Worm (Caenorhabditis elegans) whole organism, L3 larva: ENCODE results near the gene mksr-1.

ENCODE experiments used
- R02D3.7 ChIP-seq: fragments of 150-350 bp; optimal IDR thresholded peaks from 2 replicates; lab custom pipeline; 2014; ENCODE audit warnings: missing biosample characterization, missing genetic modification characterization
- ZK546.5 ChIP-seq: sonication (generic microtip); optimal IDR thresholded peaks from 2 replicates; lab custom pipeline; 2017; ENCODE audit warnings: missing biosample characterization, missing genetic modification characterization
- aly-2 ChIP-seq: fragments of 150-350 bp; optimal IDR thresholded peaks from 2 replicates; lab custom pipeline; 2014; ENCODE audit warnings: missing biosample characterization, missing genetic modification characterization
- ama-1 ChIP-seq: fragments of 150-350 bp; optimal IDR thresholded peaks from 2 replicates; lab custom pipeline; 2018
- ceh-28 ChIP-seq: fragments of 150-350 bp; optimal IDR thresholded peaks from 2 replicates; lab custom pipeline; 2014; ENCODE audit warnings: missing biosample characterization, missing genetic modification reagents, missing genetic modification characterization
- ceh-82 ChIP-seq: fragments of 150-350 bp; optimal IDR thresholded peaks from 2 replicates; lab custom pipeline; 2014; ENCODE audit warnings: missing biosample characterization, missing genetic modification characterization
- ceh-9 ChIP-seq: sonication (generic microtip); optimal IDR thresholded peaks from 2 replicates; lab custom pipeline; 2018; ENCODE audit warnings: missing biosample characterization, missing genetic modification characterization
- daf-12 ChIP-seq: fragments of 150-350 bp; optimal IDR thresholded peaks from 2 replicates; lab custom pipeline; 2014; ENCODE audit warnings: missing biosample characterization, missing genetic modification reagents, missing genetic modification characterization
- egl-27 ChIP-seq: sonication (generic microtip); optimal IDR thresholded peaks from 4 replicates; lab custom pipeline; 2017; ENCODE audit warnings: missing biosample characterization, missing genetic modification reagents, missing genetic modification characterization
- egl-5 ChIP-seq: fragments of 150-350 bp; optimal IDR thresholded peaks from 2 replicates; lab custom pipeline; 2017; ENCODE audit warnings: missing biosample characterization, missing genetic modification reagents, missing genetic modification characterization, inconsistent platforms
- elt-2 ChIP-seq: sonication (generic microtip); optimal IDR thresholded peaks from 2 replicates; lab custom pipeline; 2016; ENCODE audit warnings: missing genetic modification reagents, mild to moderate bottlenecking, missing genetic modification characterization, missing compliant biosample characterization
- elt-3 ChIP-seq, 3 experiments: fragments of 150-350 bp in 1 of 3; sonication (generic microtip) in 2 of 3; optimal IDR thresholded peaks; 2 replicates in 2 of 3; 4 replicates in 1 of 3; lab custom pipeline; 2014 to 2017; ENCODE audit warnings: missing biosample characterization in 3 of 3, missing genetic modification characterization in 3 of 3
- eor-1 ChIP-seq, 2 experiments: fragments of 150-350 bp; optimal IDR thresholded peaks; 2 replicates each; lab custom pipeline; 2014 to 2018; ENCODE audit warnings: missing biosample characterization in 2 of 2, missing genetic modification characterization in 2 of 2
- fkh-10 ChIP-seq: sonication (generic microtip); optimal IDR thresholded peaks from 2 replicates; lab custom pipeline; 2017; ENCODE audit warnings: missing biosample characterization, missing genetic modification reagents, missing genetic modification characterization
- fos-1 ChIP-seq: fragments of 150-350 bp; optimal IDR thresholded peaks from 2 replicates; lab custom pipeline; 2014; ENCODE audit warnings: missing biosample characterization, missing genetic modification characterization
- hmg-11 ChIP-seq: sonication (generic microtip); optimal IDR thresholded peaks from 2 replicates; lab custom pipeline; 2016; ENCODE audit warnings: missing genetic modification characterization, missing compliant biosample characterization
- jun-1 ChIP-seq: fragments of 150-350 bp; optimal IDR thresholded peaks from 2 replicates; lab custom pipeline; 2014; ENCODE audit warnings: missing biosample characterization, missing genetic modification reagents, missing genetic modification characterization
- lin-39 ChIP-seq: fragments of 150-350 bp; optimal IDR thresholded peaks from 2 replicates; lab custom pipeline; 2018; ENCODE audit warnings: missing biosample characterization, missing genetic modification reagents, missing genetic modification characterization
- mdl-1 ChIP-seq: fragments of 150-350 bp; optimal IDR thresholded peaks from 2 replicates; lab custom pipeline; 2014; ENCODE audit warnings: missing biosample characterization, missing genetic modification characterization
- mml-1 ChIP-seq: fragments of 150-350 bp; sonication (generic microtip); optimal IDR thresholded peaks from 3 replicates; lab custom pipeline; 2014; ENCODE audit warnings: missing biosample characterization, missing genetic modification characterization
- nfya-1 ChIP-seq: sonication (generic microtip); optimal IDR thresholded peaks from 2 replicates; lab custom pipeline; 2017; ENCODE audit warnings: missing genetic modification characterization, mild to moderate bottlenecking, missing compliant biosample characterization, antibody characterized with exemption, moderate library complexity; ENCODE audit not compliant: insufficient read depth
- nhr-12 ChIP-seq: fragments of 150-350 bp; optimal IDR thresholded peaks from 2 replicates; lab custom pipeline; 2014; ENCODE audit warnings: missing biosample characterization, missing genetic modification characterization
- nhr-23 ChIP-seq: fragments of 150-350 bp; optimal IDR thresholded peaks from 2 replicates; lab custom pipeline; 2014; ENCODE audit warnings: missing biosample characterization, missing genetic modification reagents, missing genetic modification characterization
- nhr-237 ChIP-seq: fragments of 150-350 bp; optimal IDR thresholded peaks from 2 replicates; lab custom pipeline; 2014; ENCODE audit warnings: missing biosample characterization, missing genetic modification characterization
- nhr-28 ChIP-seq: fragments of 150-350 bp; optimal IDR thresholded peaks from 2 replicates; lab custom pipeline; 2014; ENCODE audit warnings: missing biosample characterization, missing genetic modification characterization
- nhr-43 ChIP-seq: sonication (generic microtip); optimal IDR thresholded peaks from 2 replicates; lab custom pipeline; 2016; ENCODE audit warnings: mild to moderate bottlenecking, missing genetic modification characterization, missing compliant biosample characterization; ENCODE audit not compliant: poor library complexity, severe bottlenecking
- nhr-67 ChIP-seq: fragments of 150-350 bp; optimal IDR thresholded peaks from 2 replicates; lab custom pipeline; 2014; ENCODE audit warnings: missing biosample characterization, missing genetic modification characterization
- nhr-76 ChIP-seq: fragments of 150-350 bp; sonication (generic microtip); optimal IDR thresholded peaks from 5 replicates; lab custom pipeline; 2014; ENCODE audit warnings: missing biosample characterization, missing genetic modification characterization
- pha-4 ChIP-seq: fragments of 150-350 bp; optimal IDR thresholded peaks from 2 replicates; lab custom pipeline; 2014; ENCODE audit warnings: missing biosample characterization, missing genetic modification reagents, missing genetic modification characterization
- pqm-1 ChIP-seq: fragments of 150-350 bp; optimal IDR thresholded peaks from 2 replicates; lab custom pipeline; 2017; ENCODE audit warnings: missing biosample characterization, missing genetic modification characterization, inconsistent platforms
- skn-1 ChIP-seq: fragments of 150-350 bp; optimal IDR thresholded peaks from 2 replicates; lab custom pipeline; 2014; ENCODE audit warnings: missing biosample characterization, missing genetic modification characterization
- snpc-4 ChIP-seq: fragments of 150-350 bp; optimal IDR thresholded peaks from 2 replicates; lab custom pipeline; 2014; ENCODE audit warnings: missing biosample characterization, missing genetic modification characterization
- tbx-2 ChIP-seq: sonication (generic microtip); optimal IDR thresholded peaks from 2 replicates; lab custom pipeline; 2016; ENCODE audit warnings: mild to moderate bottlenecking, missing genetic modification characterization, missing compliant biosample characterization
- unc-62 ChIP-seq: fragments of 150-350 bp; sonication (generic microtip); optimal IDR thresholded peaks from 4 replicates; lab custom pipeline; 2014; ENCODE audit warnings: missing biosample characterization, missing genetic modification reagents, missing genetic modification characterization
- zag-1 ChIP-seq: fragments of 150-350 bp; optimal IDR thresholded peaks from 2 replicates; lab custom pipeline; 2014; ENCODE audit warnings: missing biosample characterization, missing genetic modification characterization
- ztf-4 ChIP-seq: fragments of 150-350 bp; optimal IDR thresholded peaks from 2 replicates; lab custom pipeline; 2014; ENCODE audit warnings: missing biosample characterization, missing genetic modification characterization

Gene mksr-1

ce11 chrX:1052960-1053359, 16.0 kb downstream of the mksr-1 start:
- no peak for TF ChIP-seq nhr-67 (tag; lab: Kevin White, UChicago)
- TF ChIP-seq unc-62 (GFP tag; lab: Kevin White, UChicago), result no peak
- no peak for TF ChIP-seq snpc-4 (tag; lab: Kevin White, UChicago)
- TF ChIP-seq nhr-23, result no peak
- no peak for TF ChIP-seq elt-2
- TF ChIP-seq tbx-2 (tag; lab: Kevin White, UChicago), result no peak
- no peak for TF ChIP-seq mdl-1 (tag; lab: Kevin White, UChicago)
- no peak for TF ChIP-seq egl-27 (tag; lab: Kevin White, UChicago)
- TF ChIP-seq jun-1 (tag; lab: Kevin White, UChicago), result no peak
- TF ChIP-seq egl-5, result no peak
- no peak for TF ChIP-seq daf-12 (tag; lab: Kevin White, UChicago)
- TF ChIP-seq elt-3 (tag; optimal IDR thresholded peaks at IDR 0.05; lab: Kevin White, UChicago), result no peak
- TF ChIP-seq fos-1, result no peak
- no peak for TF ChIP-seq pqm-1 (tag; lab: Kevin White, UChicago)
- TF ChIP-seq nhr-12 (tag; lab: Kevin White, UChicago), result no peak
- TF ChIP-seq ceh-82 (tag; lab: Kevin White, UChicago), result no peak
- no peak for TF ChIP-seq ceh-9 (tag; lab: Kevin White, UChicago)
- no peak for TF ChIP-seq skn-1
- no peak for TF ChIP-seq ZK546.5 (tag; lab: Kevin White, UChicago)

- TF ChIP-seq lin-39 (peak; percentile 44), nfya-1 (peak; percentile 28), elt-3 (tag; optimal IDR thresholded peaks at IDR 0.05; lab: Kevin White, UChicago) (no peak), egl-5 (peak; percentile 19)
Measured at ce11 chrX:1051041-1051440, 17.9 kb downstream of the mksr-1 start.

ce11 chrX:1046156-1046831, 22.6 kb downstream of the mksr-1 start, which contains the start of gene vpat-1:
Gene vpat-1, minus strand, starts transcription at chrX:1046206.
- TF ChIP-seq pqm-1 (tag; lab: Kevin White, UChicago) (peak; percentile 86), elt-2 (peak; percentile 89), ceh-28 (tag; lab: Kevin White, UChicago) (peak; percentile 54), lin-39 (no peak)

ce11 chrX:1044327-1044726, 24.6 kb downstream of the mksr-1 start:
- TF ChIP-seq eor-1 (tag; optimal IDR thresholded peaks at IDR 0.05; lab: Kevin White, UChicago), result no peak
- no peak for TF ChIP-seq ama-1 (lab: Kevin White, UChicago)
- no peak for TF ChIP-seq daf-12 (tag; lab: Kevin White, UChicago)
- TF ChIP-seq hmg-11 (tag; lab: Kevin White, UChicago), result no peak
- TF ChIP-seq fkh-10 (GFP tag; lab: Kevin White, UChicago), result no peak
- TF ChIP-seq skn-1, result no peak
- TF ChIP-seq zag-1 (tag; lab: Kevin White, UChicago), result no peak
- no peak for TF ChIP-seq unc-62 (GFP tag; lab: Kevin White, UChicago)
- TF ChIP-seq nfya-1, result no peak
- TF ChIP-seq R02D3.7, result no peak
- TF ChIP-seq mdl-1 (tag; lab: Kevin White, UChicago), result no peak
- TF ChIP-seq fos-1, result no peak
- TF ChIP-seq nhr-237 (tag; lab: Kevin White, UChicago), result no peak
- no peak for TF ChIP-seq pqm-1 (tag; lab: Kevin White, UChicago)
- no peak for TF ChIP-seq nhr-76 (tag; lab: Kevin White, UChicago)

ce11 chrX:1038347-1038746, 30.6 kb downstream of the mksr-1 start, which contains the start of gene F55A4.7:
Gene F55A4.7, minus strand, starts transcription at chrX:1038447.
- TF ChIP-seq pqm-1 (tag; lab: Kevin White, UChicago) (no peak), mml-1 (tag; lab: Kevin White, UChicago) (no peak), nhr-43 (no peak), nhr-12 (tag; lab: Kevin White, UChicago) (no peak), ceh-9 (tag; lab: Kevin White, UChicago) (no peak), mdl-1 (tag; lab: Kevin White, UChicago) (no peak), ZK546.5 (tag; lab: Kevin White, UChicago) (no peak), pha-4 (no peak), lin-39 (no peak), nhr-237 (tag; lab: Kevin White, UChicago) (no peak), zag-1 (tag; lab: Kevin White, UChicago) (no peak), fkh-10 (GFP tag; lab: Kevin White, UChicago) (no peak), aly-2 (tag; lab: Kevin White, UChicago) (no peak), ztf-4 (no peak), nhr-28 (tag; lab: Kevin White, UChicago) (no peak), ama-1 (lab: Kevin White, UChicago) (no peak), eor-1 (tag; optimal IDR thresholded peaks at IDR 0.05; lab: Kevin White, UChicago) (no peak), skn-1 (no peak), elt-3 (tag; optimal IDR thresholded peaks at IDR 0.05; lab: Kevin White, UChicago) (no peak)
